Fruit fly (Drosophila melanogaster) whole organism, prepupa: Measurements from ENCODE around the gene CG14322.

Source experiments
- CG11902 ChIP-seq: fragments of 200-800 bp; sonication (Bioruptor generic); optimal IDR thresholded peaks from 3 replicates; lab custom pipeline; 2016; ENCODE audit warnings: missing biosample characterization, missing genetic modification characterization
- CG1621 ChIP-seq: fragments of 200-800 bp; sonication (Bioruptor generic); optimal IDR thresholded peaks from 3 replicates; lab custom pipeline; 2018; ENCODE audit warnings: missing biosample characterization, mild to moderate bottlenecking, missing genetic modification characterization
- CG3919 ChIP-seq: fragments of 200-800 bp; sonication (Bioruptor generic); optimal IDR thresholded peaks from 3 replicates; lab custom pipeline; 2016; ENCODE audit warnings: missing biosample characterization, missing genetic modification characterization
- CG6276 ChIP-seq: fragments of 200-800 bp; sonication (Bioruptor generic); optimal IDR thresholded peaks from 2 replicates; lab custom pipeline; 2017; ENCODE audit warnings: missing biosample characterization, mild to moderate bottlenecking, missing genetic modification characterization
- Eip93F ChIP-seq: fragments of 200-800 bp; sonication (Bioruptor generic); optimal IDR thresholded peaks from 2 replicates; lab custom pipeline; 2016; ENCODE audit warnings: missing biosample characterization, mild to moderate bottlenecking, missing genetic modification characterization
- Gug ChIP-seq: fragments of 200-800 bp; sonication (Bioruptor generic); IDR thresholded peaks from 2 replicates; pipeline ENCODE4 v1.3.6; 2022; ENCODE audit warnings: missing biosample characterization, missing genetic modification characterization
- Hr39 ChIP-seq: fragments of 200-800 bp; sonication (Bioruptor generic); optimal IDR thresholded peaks from 2 replicates; lab custom pipeline; 2016; ENCODE audit warnings: missing biosample characterization, missing genetic modification characterization
- Met ChIP-seq: fragments of 200-800 bp; sonication (Bioruptor generic); optimal IDR thresholded peaks from 3 replicates; lab custom pipeline; 2016; ENCODE audit warnings: missing biosample characterization, missing genetic modification characterization
- Sox14 ChIP-seq: fragments of 200-800 bp; sonication (Bioruptor generic); optimal IDR thresholded peaks from 3 replicates; lab custom pipeline; 2016; ENCODE audit warnings: missing biosample characterization, missing genetic modification characterization
- dsx ChIP-seq: fragments of 200-800 bp; optimal IDR thresholded peaks from 3 replicates; lab custom pipeline; 2019; ENCODE audit warnings: missing biosample characterization, mild to moderate bottlenecking, missing genetic modification characterization, moderate library complexity; ENCODE audit not compliant: poor library complexity, severe bottlenecking
- topi ChIP-seq: fragments of 200-800 bp; sonication (Bioruptor generic); optimal IDR thresholded peaks from 3 replicates; lab custom pipeline; 2016; ENCODE audit warnings: missing biosample characterization, missing genetic modification characterization

dm6 chr3R:17645239-17645638, 2.2 kb upstream of the CG14322 start:
- no peak for TF ChIP-seq Met
- no peak for TF ChIP-seq Sox14 (GFP tag; lab: Kevin White, UChicago)
- TF ChIP-seq CG3919 (GFP tag; lab: Kevin White, UChicago) = no peak
- no peak for TF ChIP-seq topi (GFP tag; lab: Kevin White, UChicago)
- TF ChIP-seq Hr39 (GFP tag; lab: Kevin White, UChicago) = no peak
- TF ChIP-seq Gug (GFP tag; lab: Robert Waterston, UW) = no peak
- no peak for TF ChIP-seq CG11902 (GFP tag; lab: Kevin White, UChicago)
- TF ChIP-seq CG1621 (tag; lab: Kevin White, UChicago) = no peak
- TF ChIP-seq Eip93F = no peak
- TF ChIP-seq CG6276 (GFP tag; lab: Kevin White, UChicago) = no peak
- no peak for TF ChIP-seq dsx (GFP tag; lab: Kevin White, UChicago)
